Worm (Caenorhabditis elegans): Measurements from ENCODE around the gene C09B9.85.
"Not testable (repeated sequence)": the region's sequence is repeated elsewhere in the genome, so short reads cannot be mapped to it uniquely, and the experiment has no call there.

DNA sequence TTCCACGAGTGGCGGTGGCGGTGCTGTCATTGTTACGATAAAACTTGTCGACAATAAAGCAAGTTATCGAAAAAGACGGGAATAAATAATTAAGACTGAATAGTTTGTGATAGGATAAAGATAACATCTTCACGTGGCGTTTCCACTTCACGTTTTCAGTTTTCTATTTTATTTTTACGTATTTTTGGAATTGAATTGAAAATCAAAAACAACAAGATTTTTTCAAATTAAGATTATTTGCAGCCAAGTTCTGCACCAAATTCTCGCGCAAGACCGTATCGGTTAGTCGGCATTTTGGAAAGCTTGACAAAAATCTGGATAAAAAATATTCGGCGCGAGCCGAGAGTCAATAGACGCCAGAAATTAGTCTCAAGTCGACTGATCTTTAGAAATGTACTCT is 41.3 kb upstream of the C09B9.85 start, which contains the start of gene ttbk-2.2:
- TF ChIP-seq W03F9.2, him-1, dao-5 (tag; optimal IDR thresholded peaks at IDR 0.05): not testable (repeated sequence)

All from whole organism, L4/young adult.